Worm (Caenorhabditis elegans): ENCODE results near the gene asp-3.

The asp-3 gene

ce11 chrX:6749124-6749822 is 41.6 kb upstream of the asp-3 start (continued):
- peak; percentile 60 for TF ChIP-seq grh-1 (GFP tag; IDR thresholded peaks at IDR 0.05)

- TF ChIP-seq tbx-2 (tag; optimal IDR thresholded peaks at IDR 0.05) (peak; percentile 93), skn-1 (tag; optimal IDR thresholded peaks at IDR 0.05) (peak; percentile 80), ama-1 (optimal IDR thresholded peaks at IDR 0.05) (peak; percentile 47), C34B4.2 (tag; optimal IDR thresholded peaks at IDR 0.05) (no peak), mdl-1 (tag; optimal IDR thresholded peaks at IDR 0.05) (peak in 1 of 2 experiments; percentile 99), xbp-1 (tag; optimal IDR thresholded peaks at IDR 0.05) (peak; percentile 85), aha-1 (tag; optimal IDR thresholded peaks at IDR 0.05) (no peak), sup-37 (GFP tag; optimal IDR thresholded peaks at IDR 0.05) (peak; percentile 71), elt-2 (tag; optimal IDR thresholded peaks at IDR 0.05) (peak; percentile 93), ceh-90 (tag; optimal IDR thresholded peaks at IDR 0.05) (no peak), egl-13 (tag; optimal IDR thresholded peaks at IDR 0.05) (peak; percentile 24), nhr-85 (tag) (peak; percentile 100), ceh-82 (tag; optimal IDR thresholded peaks at IDR 0.05) (peak; percentile 40 to 65 (median 57)), unc-130 (tag; optimal IDR thresholded peaks at IDR 0.05) (peak; percentile 69), nhr-71 (tag; optimal IDR thresholded peaks at IDR 0.05) (peak; percentile 98), lin-35 (GFP tag; optimal IDR thresholded peaks at IDR 0.05) (peak; percentile 41 to 86), blmp-1 (tag; optimal IDR thresholded peaks at IDR 0.05) (peak; percentile 91), ceh-88 (GFP tag; IDR thresholded peaks at IDR 0.05) (peak; percentile 80), efl-1 (optimal IDR thresholded peaks at IDR 0.05) (peak; percentile 45 to 47), efl-1 (GFP tag; optimal IDR thresholded peaks at IDR 0.05 in 1 of 2) (peak; percentile 14 to 86), vab-15 (tag; optimal IDR thresholded peaks at IDR 0.05) (no peak), fkh-4 (tag; optimal IDR thresholded peaks at IDR 0.05; ENCODE audit: borderline replicate concordance) (no peak), alr-1 (tag; optimal IDR thresholded peaks at IDR 0.05; ENCODE audit: borderline replicate concordance) (no peak), unc-86 (tag; optimal IDR thresholded peaks at IDR 0.05) (peak; percentile 6), nhr-77 (tag; optimal IDR thresholded peaks at IDR 0.05) (peak; percentile 93), nhr-47 (tag; optimal IDR thresholded peaks at IDR 0.05) (peak; percentile 87), nhr-20 (tag; optimal IDR thresholded peaks at IDR 0.05) (peak; percentile 98), tlp-1 (tag; optimal IDR thresholded peaks at IDR 0.05) (no peak), egl-27 (tag; optimal IDR thresholded peaks at IDR 0.05) (peak; percentile 91 to 92), lsy-2 (tag; optimal IDR thresholded peaks at IDR 0.05) (peak; percentile 66 to 88), rnt-1 (tag; optimal IDR thresholded peaks at IDR 0.05) (peak; percentile 86), ces-1 (GFP tag; optimal IDR thresholded peaks at IDR 0.05) (no peak), unc-98 (GFP tag; IDR thresholded peaks at IDR 0.05) (no peak), efl-3 (GFP tag; optimal IDR thresholded peaks at IDR 0.05) (peak; percentile 50), ztf-4 (tag; optimal IDR thresholded peaks at IDR 0.05) (peak; percentile 72), Y116A8C.19 (tag; optimal IDR thresholded peaks at IDR 0.05; ENCODE audit: borderline replicate concordance) (no peak), zip-4 (GFP tag; optimal IDR thresholded peaks at IDR 0.05) (peak; percentile 87), elt-3 (tag; optimal IDR thresholded peaks at IDR 0.05) (peak in 4 of 6 experiments; percentile 36 to 93 (median 76)), nhr-84 (tag; optimal IDR thresholded peaks at IDR 0.05) (no peak), zag-1 (tag; optimal IDR thresholded peaks at IDR 0.05) (no peak), nhr-11 (tag; optimal IDR thresholded peaks at IDR 0.05) (peak; percentile 14), lin-13 (GFP tag; optimal IDR thresholded peaks at IDR 0.05) (peak; percentile 62), fkh-8 (tag; optimal IDR thresholded peaks at IDR 0.05) (peak; percentile 2), nhr-237 (tag; optimal IDR thresholded peaks at IDR 0.05) (peak; percentile 51), fos-1 (tag; optimal IDR thresholded peaks at IDR 0.05) (peak; percentile 75), nhr-90 (tag; optimal IDR thresholded peaks at IDR 0.05; ENCODE audit: poor library complexity) (peak; percentile 93), irx-1 (tag; optimal IDR thresholded peaks at IDR 0.05) (peak; percentile 89), unc-30 (tag; optimal IDR thresholded peaks at IDR 0.05) (no peak), snu-23 (GFP tag; optimal IDR thresholded peaks at IDR 0.05) (peak; percentile 94), nhr-76 (tag; optimal IDR thresholded peaks at IDR 0.05) (peak; percentile 53)
Measured at ce11 chrX:6750145-6750544, 40.7 kb upstream of the asp-3 start.

All from whole organism, L1 larva.